Worm (Caenorhabditis elegans): ENCODE results near the gene ttr-21.

ce11 chrV:13880163-13880562 lies 26.0 kb upstream of the ttr-21 start:
- TF ChIP-seq ceh-24 (tag; optimal IDR thresholded peaks at IDR 0.05) (no peak), pha-4 (tag; optimal IDR thresholded peaks at IDR 0.05) (no peak), K02D7.2 (tag; optimal IDR thresholded peaks at IDR 0.05) (no peak)

Data from whole organism, late embryonic.